Fruit fly (Drosophila melanogaster) whole organism, embryonic: Measurements from ENCODE around the gene wg.

Experiments
- Aef1 ChIP-seq: fragments of 200-800 bp; sonication (Bioruptor generic); IDR thresholded peaks from 3 replicates; pipeline ENCODE4 v1.3.6; 2022; ENCODE audit warnings: missing biosample characterization, missing genetic modification characterization
- Blimp-1 ChIP-seq: fragments of 200-800 bp; sonication (Bioruptor generic); optimal IDR thresholded peaks from 3 replicates; lab custom pipeline; 2018; ENCODE audit warnings: missing biosample characterization, missing genetic modification characterization, mild to moderate bottlenecking, moderate library complexity, missing genetic modification reagents
- CG10267 ChIP-seq: fragments of 200-800 bp; sonication (Bioruptor generic); optimal IDR thresholded peaks from 2 replicates; lab custom pipeline; 2018; ENCODE audit warnings: missing biosample characterization, mild to moderate bottlenecking, missing genetic modification characterization, moderate library complexity
- CG10543 ChIP-seq: fragments of 200-800 bp; sonication (Bioruptor generic); optimal IDR thresholded peaks from 3 replicates; lab custom pipeline; 2017; ENCODE audit warnings: missing biosample characterization, mild to moderate bottlenecking, missing genetic modification characterization, moderate library complexity
- CG11504 ChIP-seq: fragments of 200-800 bp; sonication (Bioruptor generic); optimal IDR thresholded peaks from 3 replicates; lab custom pipeline; 2019; ENCODE audit warnings: missing biosample characterization, mild to moderate bottlenecking, missing genetic modification characterization, moderate library complexity
- CG11696 ChIP-seq: fragments of 200-800 bp; sonication (Bioruptor generic); IDR thresholded peaks from 2 replicates; pipeline ENCODE4 v1.3.6; 2022; ENCODE audit warnings: missing biosample characterization, missing genetic modification characterization
- CG14965 ChIP-seq: fragments of 200-800 bp; sonication (Bioruptor generic); optimal IDR thresholded peaks from 2 replicates; lab custom pipeline; 2016; ENCODE audit warnings: missing biosample characterization, missing genetic modification characterization, borderline replicate concordance
- CG1792 ChIP-seq: fragments of 200-800 bp; sonication (Bioruptor generic); optimal IDR thresholded peaks from 2 replicates; lab custom pipeline; 2016; ENCODE audit warnings: missing biosample characterization, missing genetic modification characterization
- CG18011 ChIP-seq: fragments of 200-800 bp; sonication (Bioruptor generic); optimal IDR thresholded peaks from 2 replicates; lab custom pipeline; 2017; ENCODE audit warnings: missing biosample characterization, missing genetic modification characterization, mild to moderate bottlenecking, moderate library complexity, missing genotype
- CG2202 ChIP-seq: fragments of 200-800 bp; sonication (Bioruptor generic); optimal IDR thresholded peaks from 2 replicates; lab custom pipeline; 2018; ENCODE audit warnings: missing biosample characterization, mild to moderate bottlenecking, missing genetic modification characterization
- CG30020 ChIP-seq: fragments of 200-800 bp; optimal IDR thresholded peaks from 2 replicates; lab custom pipeline; 2019; ENCODE audit warnings: missing biosample characterization, mild to moderate bottlenecking, missing genetic modification characterization, moderate library complexity
- CG30403 ChIP-seq: fragments of 200-800 bp; sonication (Bioruptor generic); optimal IDR thresholded peaks from 3 replicates; lab custom pipeline; 2016; ENCODE audit warnings: missing biosample characterization, missing genetic modification characterization
- CG31441 ChIP-seq: fragments of 200-800 bp; sonication (Bioruptor generic); IDR thresholded peaks from 2 replicates; pipeline ENCODE4 v1.3.6; 2022; ENCODE audit warnings: missing biosample characterization, missing genetic modification characterization
- CG32772 ChIP-seq: fragments of 200-800 bp; sonication (Bioruptor generic); IDR thresholded peaks from 2 replicates; pipeline ENCODE4 v1.3.6; 2022; ENCODE audit warnings: missing biosample characterization, missing genetic modification characterization
- CG3407 ChIP-seq: fragments of 200-800 bp; sonication (Bioruptor generic); optimal IDR thresholded peaks from 2 replicates; lab custom pipeline; 2018; ENCODE audit warnings: missing biosample characterization, mild to moderate bottlenecking, missing genetic modification characterization
- CG6854 ChIP-seq: fragments of 200-800 bp; sonication (Bioruptor generic); optimal IDR thresholded peaks from 3 replicates; lab custom pipeline; 2017; ENCODE audit warnings: missing biosample characterization, mild to moderate bottlenecking, missing genetic modification characterization
- CG8924 ChIP-seq: fragments of 200-800 bp; optimal IDR thresholded peaks from 3 replicates; lab custom pipeline; 2019; ENCODE audit warnings: missing biosample characterization, mild to moderate bottlenecking, missing genetic modification characterization, moderate library complexity
- CG9215 ChIP-seq: fragments of 200-800 bp; sonication (Bioruptor generic); IDR thresholded peaks from 2 replicates; pipeline ENCODE4 v1.3.6; 2022; ENCODE audit warnings: missing biosample characterization, missing genetic modification characterization
- CG9727 ChIP-seq: fragments of 200-800 bp; sonication (Bioruptor generic); optimal IDR thresholded peaks from 3 replicates; lab custom pipeline; 2017; ENCODE audit warnings: missing biosample characterization, mild to moderate bottlenecking, missing genetic modification characterization
- E2f2 ChIP-seq: fragments of 200-800 bp; sonication (Bioruptor generic); IDR thresholded peaks from 2 replicates; pipeline ENCODE4 v1.3.6; 2022; ENCODE audit warnings: missing biosample characterization, missing genetic modification characterization
- Ets65A ChIP-seq: fragments of 200-800 bp; sonication (Bioruptor generic); peaks from one replicate; lab custom pipeline; 2016; ENCODE audit warnings: missing biosample characterization, missing genetic modification characterization
- HLHmδ ChIP-seq: fragments of 200-800 bp; sonication (Bioruptor generic); optimal IDR thresholded peaks from 2 replicates; lab custom pipeline; 2018; ENCODE audit warnings: missing biosample characterization, mild to moderate bottlenecking, missing genetic modification characterization, moderate library complexity
- Hr78 ChIP-seq, 2 experiments: fragments of 200-800 bp in 1 of 2; fragments of >200 bp in 1 of 2; sonication (Bioruptor generic) in 1 of 2; optimal IDR thresholded peaks; 2 replicates each; lab custom pipeline; 2017 to 2019; ENCODE audit warnings: missing biosample characterization in 2 of 2, missing genetic modification characterization in 2 of 2, mild to moderate bottlenecking in 1 of 2, moderate library complexity in 1 of 2
- MBD-R2 ChIP-seq: fragments of 200-800 bp; sonication (Bioruptor generic); IDR thresholded peaks from 2 replicates; pipeline ENCODE4 v1.3.6; 2022; ENCODE audit warnings: missing biosample characterization, missing genetic modification characterization
- Nf-YB ChIP-seq: fragments of 200-800 bp; sonication (Bioruptor generic); optimal IDR thresholded peaks from 3 replicates; lab custom pipeline; 2019; ENCODE audit warnings: missing biosample characterization, mild to moderate bottlenecking, missing genetic modification characterization, moderate library complexity
- Opbp ChIP-seq: fragments of 200-800 bp; sonication (Bioruptor generic); IDR thresholded peaks from 3 replicates; pipeline ENCODE4 v1.3.6; 2022; ENCODE audit warnings: missing biosample characterization, missing genetic modification characterization; ENCODE audit not compliant: partially characterized antibody
- Pdp1 ChIP-seq, 2 experiments: fragments of 200-800 bp; sonication (Bioruptor generic); optimal IDR thresholded peaks; 3 replicates each; lab custom pipeline; 2016; ENCODE audit warnings: missing biosample characterization in 2 of 2, missing genetic modification characterization in 2 of 2, mild to moderate bottlenecking in 1 of 2, moderate library complexity in 1 of 2
- Scr ChIP-seq: fragments of 200-800 bp; sonication (Bioruptor generic); IDR thresholded peaks from 2 replicates; pipeline ENCODE4 v1.3.6; 2022; ENCODE audit warnings: missing biosample characterization, missing genetic modification characterization; ENCODE audit not compliant: partially characterized antibody
- Side ChIP-seq: fragments of 200-800 bp; sonication (Bioruptor generic); optimal IDR thresholded peaks from 2 replicates; lab custom pipeline; 2016; ENCODE audit warnings: missing biosample characterization, missing genetic modification characterization
- Ssrp ChIP-seq: fragments of 200-800 bp; sonication (Bioruptor generic); optimal IDR thresholded peaks from 2 replicates; lab custom pipeline; 2018; ENCODE audit warnings: missing biosample characterization, mild to moderate bottlenecking, missing genetic modification characterization, moderate library complexity
- amos ChIP-seq: fragments of 200-800 bp; sonication (Bioruptor generic); IDR thresholded peaks from 2 replicates; pipeline ENCODE4 v1.3.6; 2022; ENCODE audit warnings: missing biosample characterization, missing genetic modification characterization; ENCODE audit not compliant: partially characterized antibody
- aop ChIP-seq: fragments of 200-800 bp; sonication (Bioruptor generic); IDR thresholded peaks from 2 replicates; pipeline ENCODE4 v1.3.6; 2022; ENCODE audit warnings: missing biosample characterization, missing genetic modification characterization
- cas ChIP-seq: fragments of 200-800 bp; sonication (Bioruptor generic); IDR thresholded peaks from 2 replicates; pipeline ENCODE4 v1.3.6; 2022; ENCODE audit warnings: missing biosample characterization, missing genetic modification characterization
- chinmo ChIP-seq: fragments of 200-800 bp; sonication (Bioruptor generic); IDR thresholded peaks from 4 replicates; pipeline ENCODE4 v1.3.6; 2022; ENCODE audit warnings: missing biosample characterization, missing genetic modification characterization; ENCODE audit not compliant: partially characterized antibody
- fd64A ChIP-seq: fragments of 200-800 bp; sonication (Bioruptor generic); optimal IDR thresholded peaks from 3 replicates; lab custom pipeline; 2018; ENCODE audit warnings: missing biosample characterization, mild to moderate bottlenecking, missing genetic modification characterization
- fd96Cb ChIP-seq: fragments of 200-800 bp; sonication (Bioruptor generic); optimal IDR thresholded peaks from 2 replicates; lab custom pipeline; 2018; ENCODE audit warnings: missing biosample characterization, mild to moderate bottlenecking, missing genetic modification characterization, moderate library complexity
- jing ChIP-seq: fragments of 200-800 bp; sonication (Bioruptor generic); optimal IDR thresholded peaks from 2 replicates; lab custom pipeline; 2018; ENCODE audit warnings: missing biosample characterization, mild to moderate bottlenecking, missing genetic modification characterization
- kay ChIP-seq: fragments of 200-800 bp; sonication (Bioruptor generic); optimal IDR thresholded peaks from 2 replicates; lab custom pipeline; 2016; ENCODE audit warnings: missing biosample characterization, missing genetic modification characterization
- knrl ChIP-seq: fragments of 200-800 bp; sonication (Bioruptor generic); IDR thresholded peaks from 3 replicates; pipeline ENCODE4 v1.3.6; 2022; ENCODE audit warnings: missing biosample characterization, missing genetic modification characterization; ENCODE audit not compliant: partially characterized antibody
- nau ChIP-seq: fragments of 200-800 bp; sonication (Bioruptor generic); optimal IDR thresholded peaks from 3 replicates; lab custom pipeline; 2017; ENCODE audit warnings: missing biosample characterization, mild to moderate bottlenecking, missing genetic modification characterization, missing genetic modification reagents
- otp ChIP-seq: fragments of 200-800 bp; sonication (Bioruptor generic); IDR thresholded peaks from 3 replicates; pipeline ENCODE4, ENCODE4 v1.3.6; 2022; ENCODE audit warnings: missing biosample characterization, missing genetic modification characterization
- pros ChIP-seq: fragments of 200-800 bp; sonication (Bioruptor generic); optimal IDR thresholded peaks from 3 replicates; lab custom pipeline; 2019; ENCODE audit warnings: missing biosample characterization, mild to moderate bottlenecking, missing genetic modification characterization, moderate library complexity
- psq ChIP-seq: fragments of 200-800 bp; sonication (Bioruptor generic); optimal IDR thresholded peaks from 2 replicates; lab custom pipeline; 2017; ENCODE audit warnings: missing biosample characterization, missing genetic modification characterization
- sens-2 ChIP-seq: fragments of 200-800 bp; sonication (Bioruptor generic); IDR thresholded peaks from 2 replicates; pipeline ENCODE4 v1.3.6; 2022; ENCODE audit warnings: missing biosample characterization, missing genetic modification characterization
- sr ChIP-seq: fragments of 200-800 bp; sonication (Bioruptor generic); IDR thresholded peaks from 3 replicates; pipeline ENCODE4 v1.3.6; 2022; ENCODE audit warnings: missing biosample characterization, missing genetic modification characterization
- ssp ChIP-seq: fragments of 200-800 bp; sonication (Bioruptor generic); IDR thresholded peaks from 2 replicates; pipeline ENCODE4 v1.3.6; 2022; ENCODE audit warnings: missing biosample characterization, missing genetic modification characterization
- unc-4 ChIP-seq: fragments of 200-800 bp; sonication (Bioruptor generic); IDR thresholded peaks from 2 replicates; pipeline ENCODE4 v1.3.6; 2022; ENCODE audit warnings: missing biosample characterization, missing genetic modification characterization; ENCODE audit not compliant: partially characterized antibody
- z ChIP-seq: fragments of 200-800 bp; sonication (Bioruptor generic); IDR thresholded peaks from 3 replicates; pipeline ENCODE4 v1.3.6; 2022; ENCODE audit warnings: missing biosample characterization, missing genetic modification characterization
- zfh2 ChIP-seq: fragments of 200-800 bp; sonication (Bioruptor generic); optimal IDR thresholded peaks from 2 replicates; lab custom pipeline; 2016; ENCODE audit warnings: missing biosample characterization, missing genetic modification characterization

wg gene

dm6 chr2L:7277017-7277416 is 29.9 kb upstream of the wg start, which contains the start of gene Wnt4 (continued):
- TF ChIP-seq Aef1 (GFP tag; lab: Robert Waterston, UW) (no peak), CG1792 (no peak), CG18011 (GFP tag; lab: Kevin White, UChicago) (no peak), Ssrp (tag; lab: Kevin White, UChicago) (no peak), CG10543 (GFP tag; lab: Kevin White, UChicago) (peak; percentile 26), Scr (no peak), Opbp (peak; percentile 51; the same call in 2 of the 3 replicates), fd64A (GFP tag; lab: Kevin White, UChicago) (no peak), CG3407 (GFP tag; lab: Kevin White, UChicago) (peak; percentile 35), ssp (GFP tag; lab: Robert Waterston, UW) (no peak), CG6854 (GFP tag; lab: Kevin White, UChicago) (no peak), CG9727 (no peak), zfh2 (GFP tag; lab: Kevin White, UChicago) (no peak), Ets65A (GFP tag; lab: Kevin White, UChicago) (no peak), cas (GFP tag; lab: Robert Waterston, UW) (no peak), psq (GFP tag; lab: Kevin White, UChicago) (no peak), chinmo (0 out of 4 replicates have a peak, but pooled peaks have one; percentile 27), CG14965 (GFP tag; lab: Kevin White, UChicago) (no peak), Blimp-1 (GFP tag; lab: Kevin White, UChicago) (peak; percentile 77), CG31441 (GFP tag; lab: Robert Waterston, UW) (no peak), Pdp1 (GFP tag; optimal IDR thresholded peaks at IDR 0.05; lab: Kevin White, UChicago) (no peak), otp (GFP tag; lab: Robert Waterston, UW) (0 out of 3 replicates have a peak, but pooled peaks have one; percentile 29), Nf-YB (peak; percentile 90), kay (GFP tag; lab: Kevin White, UChicago) (peak; percentile 54), unc-4 (GFP tag; lab: Robert Waterston, UW) (0 out of 2 replicates have a peak, but pooled peaks have one; percentile 24), HLHmδ (peak; percentile 55), z (GFP tag; lab: Robert Waterston, UW) (0 out of 3 replicates have a peak, but pooled peaks have one; percentile 15), CG11696 (GFP tag; lab: Robert Waterston, UW) (0 out of 2 replicates have a peak, but pooled peaks have one; percentile 36), pros (GFP tag; lab: Kevin White, UChicago) (no peak), CG30020 (tag; lab: Kevin White, UChicago) (no peak), nau (GFP tag; lab: Kevin White, UChicago) (no peak), amos (GFP tag; lab: Robert Waterston, UW) (no peak; the same call in 1 of the 2 replicates), MBD-R2 (no peak), Hr78 (GFP tag; optimal IDR thresholded peaks at IDR 0.05; lab: Kevin White, UChicago) (no peak), CG2202 (tag; lab: Kevin White, UChicago) (peak; percentile 25), sr (peak; percentile 27; the same call in 1 of the 3 replicates), CG30403 (GFP tag; lab: Kevin White, UChicago) (no peak), CG10267 (tag; lab: Kevin White, UChicago) (peak; percentile 10), Side (GFP tag; lab: Kevin White, UChicago) (no peak), CG32772 (GFP tag; lab: Robert Waterston, UW) (no peak), knrl (GFP tag; lab: Robert Waterston, UW) (peak; percentile 34; the same call in 1 of the 3 replicates), fd96Cb (no peak), jing (GFP tag; lab: Kevin White, UChicago) (peak; percentile 22), CG9215 (GFP tag; lab: Robert Waterston, UW) (no peak), CG11504 (tag; lab: Kevin White, UChicago) (peak; percentile 100), sens-2 (GFP tag; lab: Robert Waterston, UW) (no peak), E2f2 (GFP tag; lab: Robert Waterston, UW) (0 out of 2 replicates have a peak, but pooled peaks have one; percentile 12), CG8924 (tag; lab: Kevin White, UChicago) (no peak), aop (GFP tag; lab: Robert Waterston, UW) (no peak)
